Fruit fly (Drosophila melanogaster) whole organism, embryonic: Measurements from ENCODE around the gene MtnB.

Experiments
- CG10654 ChIP-seq: fragments of 200-800 bp; sonication (Bioruptor generic); optimal IDR thresholded peaks from 2 replicates; lab custom pipeline; 2016; ENCODE audit warnings: missing biosample characterization, missing genetic modification characterization
- CG12769 ChIP-seq: fragments of 200-800 bp; sonication (Bioruptor generic); optimal IDR thresholded peaks from 2 replicates; lab custom pipeline; 2019; ENCODE audit warnings: missing biosample characterization, mild to moderate bottlenecking, missing genetic modification characterization, moderate library complexity
- CG13287 ChIP-seq: fragments of 200-800 bp; sonication (Bioruptor generic); IDR thresholded peaks from 2 replicates; pipeline ENCODE4 v1.3.6; 2022; ENCODE audit warnings: missing biosample characterization, missing genetic modification characterization; ENCODE audit not compliant: partially characterized antibody
- CG13424 ChIP-seq: fragments of 200-800 bp; sonication (Bioruptor generic); optimal IDR thresholded peaks from 2 replicates; lab custom pipeline; 2019; ENCODE audit warnings: missing biosample characterization, mild to moderate bottlenecking, missing genetic modification characterization, moderate library complexity
- CG14860 ChIP-seq: fragments of 200-800 bp; sonication (Bioruptor generic); IDR thresholded peaks from 3 replicates; pipeline ENCODE4 v1.3.6; 2022; ENCODE audit warnings: missing biosample characterization, missing genetic modification characterization; ENCODE audit not compliant: partially characterized antibody
- CG15601 ChIP-seq: fragments of 200-800 bp; sonication (Bioruptor generic); optimal IDR thresholded peaks from 3 replicates; lab custom pipeline; 2019; ENCODE audit warnings: missing biosample characterization, mild to moderate bottlenecking, missing genetic modification characterization, moderate library complexity
- CG17612 ChIP-seq: fragments of 200-800 bp; sonication (Bioruptor generic); IDR thresholded peaks from 2 replicates; pipeline ENCODE4 v1.3.6; 2022; ENCODE audit warnings: missing biosample characterization, missing genetic modification characterization
- CG2116 ChIP-seq: fragments of 200-800 bp; sonication (Bioruptor generic); optimal IDR thresholded peaks from 3 replicates; lab custom pipeline; 2018; ENCODE audit warnings: missing biosample characterization, mild to moderate bottlenecking, missing genetic modification characterization
- CG2875 ChIP-seq: fragments of 200-800 bp; sonication (Bioruptor generic); optimal IDR thresholded peaks from 2 replicates; lab custom pipeline; 2017; ENCODE audit warnings: missing biosample characterization, mild to moderate bottlenecking, missing genetic modification characterization, missing genetic modification reagents
- CG31365 ChIP-seq: fragments of 200-800 bp; sonication (Bioruptor generic); optimal IDR thresholded peaks from 2 replicates; lab custom pipeline; 2018; ENCODE audit warnings: missing biosample characterization, mild to moderate bottlenecking, missing genetic modification characterization
- CG31388 ChIP-seq: fragments of 200-800 bp; sonication (Bioruptor generic); optimal IDR thresholded peaks from 2 replicates; lab custom pipeline; 2016; ENCODE audit warnings: missing biosample characterization, missing genetic modification characterization
- CG3281 ChIP-seq: fragments of 200-800 bp; sonication (Bioruptor generic); optimal IDR thresholded peaks from 3 replicates; lab custom pipeline; 2017; ENCODE audit warnings: missing biosample characterization, mild to moderate bottlenecking, missing genetic modification characterization
- CG3726 ChIP-seq: fragments of 200-800 bp; sonication (Bioruptor generic); IDR thresholded peaks from 3 replicates; pipeline ENCODE4, ENCODE4 v1.3.6; 2022; ENCODE audit warnings: missing biosample characterization, missing genetic modification characterization
- CG4282 ChIP-seq: fragments of 200-800 bp; sonication (Bioruptor generic); optimal IDR thresholded peaks from 2 replicates; lab custom pipeline; 2016; ENCODE audit warnings: missing biosample characterization, missing genetic modification characterization
- CG4360 ChIP-seq: fragments of 200-800 bp; sonication (Bioruptor generic); IDR thresholded peaks from 2 replicates; pipeline ENCODE4 v1.3.6; 2022; ENCODE audit warnings: missing biosample characterization, missing genetic modification characterization
- CG6254 ChIP-seq: fragments of 200-800 bp; sonication (Bioruptor generic); optimal IDR thresholded peaks from 3 replicates; lab custom pipeline; 2017; ENCODE audit warnings: mild to moderate bottlenecking, missing biosample characterization, missing genetic modification reagents, missing genetic modification characterization
- CG6272 ChIP-seq: fragments of 200-800 bp; sonication (Bioruptor generic); IDR thresholded peaks from 2 replicates; pipeline ENCODE4 v1.3.6; 2022; ENCODE audit warnings: missing biosample characterization, missing genetic modification characterization
- CG6689 ChIP-seq: fragments of 200-800 bp; sonication (Bioruptor generic); IDR thresholded peaks from 2 replicates; pipeline ENCODE4 v1.3.6; 2022; ENCODE audit warnings: missing biosample characterization, missing genetic modification characterization
- CG6854 ChIP-seq: fragments of 200-800 bp; sonication (Bioruptor generic); optimal IDR thresholded peaks from 3 replicates; lab custom pipeline; 2017; ENCODE audit warnings: missing biosample characterization, mild to moderate bottlenecking, missing genetic modification characterization
- CG7839 ChIP-seq: fragments of 200-800 bp; sonication (Bioruptor generic); optimal IDR thresholded peaks from 3 replicates; lab custom pipeline; 2018; ENCODE audit warnings: missing biosample characterization, mild to moderate bottlenecking, missing genetic modification characterization, moderate library complexity
- CG7963 ChIP-seq: fragments of 200-800 bp; sonication (Bioruptor generic); IDR thresholded peaks from 3 replicates; pipeline ENCODE4 v1.3.6; 2022; ENCODE audit warnings: missing biosample characterization, missing genetic modification characterization; ENCODE audit not compliant: partially characterized antibody
- D ChIP-seq, 2 experiments: fragments of 200-800 bp in 1 of 2; fragments of >200 bp in 1 of 2; sonication (Bioruptor generic) in 1 of 2; optimal IDR thresholded peaks; 2 replicates in 1 of 2; 3 replicates in 1 of 2; lab custom pipeline; 2017; ENCODE audit warnings: mild to moderate bottlenecking in 1 of 2, missing biosample characterization in 1 of 2, missing genetic modification characterization in 1 of 2, missing genetic modification reagents in 1 of 2
- D19B ChIP-seq: fragments of 200-800 bp; sonication (Bioruptor generic); optimal IDR thresholded peaks from 2 replicates; lab custom pipeline; 2017; ENCODE audit warnings: missing biosample characterization, mild to moderate bottlenecking, missing genetic modification characterization
- Dbx ChIP-seq: fragments of 200-800 bp; sonication (Bioruptor generic); IDR thresholded peaks from 3 replicates; pipeline ENCODE4 v1.3.6; 2022; ENCODE audit warnings: missing biosample characterization, missing genetic modification characterization
- E2f1 ChIP-seq: fragments of 200-800 bp; sonication (Bioruptor generic); IDR thresholded peaks from 2 replicates; pipeline ENCODE4 v1.3.6; 2022; ENCODE audit warnings: missing biosample characterization, missing genetic modification characterization
- E2f2 ChIP-seq: fragments of 200-800 bp; sonication (Bioruptor generic); IDR thresholded peaks from 2 replicates; pipeline ENCODE4 v1.3.6; 2022; ENCODE audit warnings: missing biosample characterization, missing genetic modification characterization
- Fer3 ChIP-seq: fragments of 200-800 bp; sonication (Bioruptor generic); optimal IDR thresholded peaks from 2 replicates; lab custom pipeline; 2018; ENCODE audit warnings: missing biosample characterization, mild to moderate bottlenecking, missing genetic modification characterization, moderate library complexity
- Hmr ChIP-seq: fragments of 200-800 bp; sonication (Bioruptor generic); optimal IDR thresholded peaks from 3 replicates; lab custom pipeline; 2017; ENCODE audit warnings: mild to moderate bottlenecking, missing biosample characterization, missing genetic modification reagents, missing genetic modification characterization
- NC2α ChIP-seq: fragments of 200-800 bp; sonication (Bioruptor generic); optimal IDR thresholded peaks from 2 replicates; lab custom pipeline; 2016; ENCODE audit warnings: missing biosample characterization, missing genetic modification characterization
- Opbp ChIP-seq: fragments of 200-800 bp; sonication (Bioruptor generic); IDR thresholded peaks from 3 replicates; pipeline ENCODE4 v1.3.6; 2022; ENCODE audit warnings: missing biosample characterization, missing genetic modification characterization; ENCODE audit not compliant: partially characterized antibody
- Scr ChIP-seq: fragments of 200-800 bp; sonication (Bioruptor generic); IDR thresholded peaks from 2 replicates; pipeline ENCODE4 v1.3.6; 2022; ENCODE audit warnings: missing biosample characterization, missing genetic modification characterization; ENCODE audit not compliant: partially characterized antibody
- Six4 ChIP-seq: fragments of 200-800 bp; sonication (Bioruptor generic); optimal IDR thresholded peaks from 2 replicates; lab custom pipeline; 2016; ENCODE audit warnings: missing biosample characterization, missing genetic modification characterization
- Tbp ChIP-seq: fragments of >200 bp; optimal IDR thresholded peaks from 2 replicates; lab custom pipeline; 2018; ENCODE audit warnings: missing biosample characterization, missing genetic modification characterization
- chif ChIP-seq, 2 experiments: fragments of 200-800 bp; sonication (Bioruptor generic); optimal IDR thresholded peaks; 3 replicates each; lab custom pipeline; 2016; ENCODE audit warnings: missing biosample characterization in 2 of 2, missing genetic modification characterization in 2 of 2
- cwo ChIP-seq: fragments of 200-800 bp; sonication (Bioruptor generic); optimal IDR thresholded peaks from 3 replicates; lab custom pipeline; 2017; ENCODE audit warnings: missing biosample characterization, missing genetic modification characterization, mild to moderate bottlenecking, moderate library complexity, missing genetic modification reagents
- fd3F ChIP-seq: fragments of 200-800 bp; sonication (Bioruptor generic); optimal IDR thresholded peaks from 2 replicates; lab custom pipeline; 2018; ENCODE audit warnings: missing biosample characterization, mild to moderate bottlenecking, missing genetic modification characterization, moderate library complexity
- ftz-f1 ChIP-seq: fragments of 200-800 bp; sonication (Bioruptor generic); optimal IDR thresholded peaks from 2 replicates; lab custom pipeline; 2016; ENCODE audit warnings: missing biosample characterization, missing genetic modification characterization
- grn ChIP-seq: fragments of 200-800 bp; sonication (Bioruptor generic); optimal IDR thresholded peaks from 3 replicates; lab custom pipeline; 2017; ENCODE audit warnings: missing biosample characterization, missing genetic modification characterization
- jumu ChIP-seq: fragments of 200-800 bp; sonication (Bioruptor generic); optimal IDR thresholded peaks from 3 replicates; lab custom pipeline; 2016; ENCODE audit warnings: missing biosample characterization, missing genetic modification characterization
- lilli ChIP-seq: fragments of 200-800 bp; sonication (Bioruptor generic); optimal IDR thresholded peaks from 3 replicates; lab custom pipeline; 2016; ENCODE audit warnings: missing biosample characterization, missing genetic modification characterization
- lola ChIP-seq, 3 experiments: fragments of >200 bp in 2 of 3; fragments of 200-800 bp in 1 of 3; sonication (Bioruptor generic) in 1 of 3; optimal IDR thresholded peaks; 2 replicates each; lab custom pipeline; 2017 to 2019; ENCODE audit warnings: missing biosample characterization in 3 of 3, missing genetic modification characterization in 3 of 3, mild to moderate bottlenecking in 1 of 3, moderate library complexity in 1 of 3
- nerfin-2 ChIP-seq: fragments of 200-800 bp; sonication (Bioruptor generic); IDR thresholded peaks from 2 replicates; pipeline ENCODE4 v1.3.6; 2022; ENCODE audit warnings: missing biosample characterization, missing genetic modification characterization; ENCODE audit not compliant: partially characterized antibody
- salm ChIP-seq: fragments of 200-800 bp; sonication (Bioruptor generic); optimal IDR thresholded peaks from 2 replicates; lab custom pipeline; 2018; ENCODE audit warnings: missing biosample characterization, mild to moderate bottlenecking, missing genetic modification characterization
- sens ChIP-seq: fragments of 200-800 bp; sonication (Bioruptor generic); peaks from one replicate; lab custom pipeline; 2016; ENCODE audit warnings: missing biosample characterization, missing genetic modification characterization
- seq ChIP-seq: fragments of 200-800 bp; sonication (Bioruptor generic); IDR thresholded peaks from 2 replicates; pipeline ENCODE4 v1.3.6; 2022; ENCODE audit warnings: missing biosample characterization, missing genetic modification characterization
- slou ChIP-seq: fragments of 200-800 bp; sonication (Bioruptor generic); optimal IDR thresholded peaks from 3 replicates; lab custom pipeline; 2016; ENCODE audit warnings: missing biosample characterization, missing genetic modification characterization
- vvl ChIP-seq: fragments of 200-800 bp; sonication (Bioruptor generic); IDR thresholded peaks from 2 replicates; pipeline ENCODE4 v1.3.6; 2022; ENCODE audit warnings: missing biosample characterization, missing genetic modification characterization

Gene MtnB

DNA sequence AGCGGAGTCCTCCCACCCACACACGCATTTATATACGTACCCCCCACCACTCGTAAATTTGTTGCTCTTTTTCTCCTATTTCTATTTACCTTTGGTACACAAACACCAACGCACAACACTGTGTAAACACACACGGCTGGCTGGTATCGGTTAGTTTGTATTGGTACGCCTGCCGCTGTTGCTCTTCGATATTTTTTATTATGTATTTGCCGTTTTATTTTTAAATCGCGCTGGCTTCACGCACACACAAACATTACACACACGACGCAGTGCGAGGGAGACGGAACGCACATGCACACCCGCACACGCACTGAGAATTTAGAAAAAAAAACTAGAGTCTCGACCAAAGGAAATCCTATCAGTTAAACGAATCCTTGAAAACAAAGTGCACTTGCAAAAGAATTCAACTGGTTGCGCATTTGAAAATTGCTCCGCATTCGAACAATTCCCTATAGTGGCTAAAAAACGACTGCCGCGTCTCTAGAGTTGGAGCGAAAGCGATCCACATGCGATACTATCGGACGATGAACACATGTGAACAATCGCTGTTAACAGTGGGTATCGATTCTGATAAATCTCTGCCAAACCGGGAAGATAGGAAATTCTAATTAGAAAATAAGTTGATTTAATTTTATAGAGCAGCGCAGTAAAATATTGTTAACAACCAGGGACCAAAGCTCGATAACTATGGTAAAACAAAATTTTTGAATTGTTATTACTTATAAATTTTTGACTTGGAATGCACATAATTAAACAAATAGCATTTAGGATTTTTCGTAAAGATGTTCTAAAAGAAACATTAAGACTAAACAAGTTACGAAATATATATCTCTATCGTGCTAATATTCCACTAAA, 47.3 kb upstream of the MtnB start (continued):
- TF ChIP-seq CG7839 (tag; lab: Kevin White, UChicago), result peak; percentile 39
- peak; percentile 75 for TF ChIP-seq CG3281 (GFP tag; lab: Kevin White, UChicago)
- peak; percentile 59 for TF ChIP-seq NC2α (GFP tag; lab: Kevin White, UChicago)
- peak; percentile 41 for TF ChIP-seq fd3F
- TF ChIP-seq CG6689 (GFP tag; lab: Robert Waterston, UW), result peak; percentile 24; the same call in 1 of the 2 replicates
- peak; percentile 64 for TF ChIP-seq vvl (GFP tag; lab: Robert Waterston, UW)
- peak; percentile 27 for TF ChIP-seq ftz-f1 (GFP tag; lab: Kevin White, UChicago)
- peak; percentile 95 for TF ChIP-seq Scr (GFP tag; lab: Robert Waterston, UW)
- peak; percentile 83 for TF ChIP-seq sens (GFP tag; lab: Kevin White, UChicago)
- TF ChIP-seq CG6272 (GFP tag; lab: Robert Waterston, UW), result 0 out of 2 replicates have a peak, but pooled peaks have one; percentile 32
- TF ChIP-seq grn (GFP tag; lab: Kevin White, UChicago), result peak; percentile 67
- no peak for TF ChIP-seq CG31388 (GFP tag; lab: Kevin White, UChicago)
- TF ChIP-seq D (optimal IDR thresholded peaks at IDR 0.05; lab: Kevin White, UChicago), result no peak
- TF ChIP-seq D (GFP tag; optimal IDR thresholded peaks at IDR 0.05; lab: Kevin White, UChicago), result peak; percentile 50
- TF ChIP-seq Six4, result peak; percentile 65
- TF ChIP-seq Hmr (GFP tag; lab: Kevin White, UChicago), result peak; percentile 73
- TF ChIP-seq CG13424 (tag; lab: Kevin White, UChicago), result peak; percentile 69
- TF ChIP-seq CG14860, result peak; percentile 92
- TF ChIP-seq Fer3 (tag; lab: Kevin White, UChicago), result peak; percentile 63
- no peak; the same call in 2 of the 3 replicates for TF ChIP-seq CG3726
- peak; percentile 96 for TF ChIP-seq CG7963
- TF ChIP-seq lilli (GFP tag; lab: Kevin White, UChicago), result no peak
- TF ChIP-seq CG2875 (GFP tag; lab: Kevin White, UChicago), result peak; percentile 90
- no peak for TF ChIP-seq CG17612 (GFP tag; lab: Robert Waterston, UW)
- TF ChIP-seq salm, result peak; percentile 69
- TF ChIP-seq CG6254 (GFP tag; lab: Kevin White, UChicago), result peak; percentile 69
- peak; percentile 65 for TF ChIP-seq E2f2
- TF ChIP-seq CG31365 (tag; lab: Kevin White, UChicago), result peak; percentile 78
- peak; percentile 68 for TF ChIP-seq cwo
- peak; percentile 12 for TF ChIP-seq jumu (GFP tag; lab: Kevin White, UChicago)
- peak; percentile 89 for TF ChIP-seq CG15601
- peak; percentile 88 for TF ChIP-seq CG13287 (GFP tag; lab: Robert Waterston, UW)
- no peak for TF ChIP-seq CG2116
- TF ChIP-seq CG12769 (tag; lab: Kevin White, UChicago), result peak; percentile 84
- peak; percentile 39 to 58 for TF ChIP-seq chif (GFP tag; optimal IDR thresholded peaks at IDR 0.05; lab: Kevin White, UChicago)
- peak; percentile 6 for TF ChIP-seq CG4282
- 0 out of 2 replicates have a peak, but pooled peaks have one; percentile 5 for TF ChIP-seq E2f1 (GFP tag; lab: Robert Waterston, UW)
- TF ChIP-seq CG10654, result peak; percentile 30
- no peak for TF ChIP-seq slou (GFP tag; lab: Kevin White, UChicago)
- TF ChIP-seq D19B (GFP tag; lab: Kevin White, UChicago), result peak; percentile 25
- TF ChIP-seq CG6854 (GFP tag; lab: Kevin White, UChicago), result peak; percentile 78
- no peak; the same call in 1 of the 2 replicates for TF ChIP-seq CG4360 (GFP tag; lab: Robert Waterston, UW)
- TF ChIP-seq Dbx (GFP tag; lab: Robert Waterston, UW), result peak; percentile 49; the same call in 2 of the 3 replicates
- TF ChIP-seq lola (GFP tag; optimal IDR thresholded peaks at IDR 0.05; lab: Kevin White, UChicago), result peak in 1 of 3 experiments; percentile 47
- TF ChIP-seq Tbp, result no peak
- TF ChIP-seq nerfin-2 (GFP tag; lab: Robert Waterston, UW), result peak; percentile 92
- peak; percentile 62; the same call in 1 of the 2 replicates for TF ChIP-seq seq (GFP tag; lab: Robert Waterston, UW)
- peak; percentile 98 for TF ChIP-seq Opbp (GFP tag; lab: Robert Waterston, UW)
